Worm (Caenorhabditis elegans) whole organism, midembryonic: ENCODE measurements around the gene F52D2.6.

ENCODE experiments used
- T22C8.4 ChIP-seq: fragments of 200-800 bp; sonication (Bioruptor generic); IDR thresholded peaks from 2 replicates; pipeline ENCODE4 v1.3.6; 2022; ENCODE audit warnings: missing genetic modification characterization, missing compliant biosample characterization
- cog-1 ChIP-seq: sonication (generic microtip); optimal IDR thresholded peaks from 2 replicates; lab custom pipeline; 2016; ENCODE audit warnings: missing genetic modification characterization, missing compliant biosample characterization
- flt-1 ChIP-seq: fragments of 200-800 bp; sonication (Bioruptor generic); IDR thresholded peaks from 2 replicates; pipeline ENCODE4 v1.3.6; 2022; ENCODE audit warnings: missing genetic modification characterization, missing compliant biosample characterization
- klf-2 ChIP-seq: fragments of 200-800 bp; sonication (Bioruptor generic); conservative IDR thresholded peaks from 2 replicates; pipeline ENCODE4 v1.3.6; 2022; ENCODE audit warnings: missing genetic modification reagents, missing genetic modification characterization, missing compliant biosample characterization
- med-1 ChIP-seq: sonication (generic microtip); optimal IDR thresholded peaks from 2 replicates; lab custom pipeline; 2017; ENCODE audit warnings: missing genetic modification characterization, mild to moderate bottlenecking, missing compliant biosample characterization, antibody characterized with exemption, missing genetic modification reagents; ENCODE audit not compliant: insufficient read depth
- ref-1 ChIP-seq: fragments of 200-800 bp; sonication (Bioruptor generic); conservative IDR thresholded peaks from 2 replicates; pipeline ENCODE4 v1.3.6; 2022; ENCODE audit warnings: missing genetic modification reagents, missing genetic modification characterization, missing compliant biosample characterization
- tab-1 ChIP-seq: fragments of 200-800 bp; sonication (Bioruptor generic); IDR thresholded peaks from 2 replicates; pipeline ENCODE4 v1.3.6; 2022; ENCODE audit warnings: missing genetic modification characterization, missing compliant biosample characterization
- ztf-23 ChIP-seq: fragments of 200-800 bp; sonication (Bioruptor generic); IDR thresholded peaks from 2 replicates; pipeline ENCODE4 v1.3.6; 2022; ENCODE audit warnings: missing genetic modification reagents, missing genetic modification characterization, missing compliant biosample characterization
- ztf-29 ChIP-seq: fragments of 200-800 bp; sonication (Bioruptor generic); IDR thresholded peaks from 2 replicates; pipeline ENCODE4 v1.3.6; 2022; ENCODE audit warnings: missing genetic modification reagents, missing genetic modification characterization, missing compliant biosample characterization

The F52D2.6 gene

ce11 chrX:1964828-1965227 lies 11.0 kb upstream of the F52D2.6 start:
- no peak for TF ChIP-seq T22C8.4 (GFP tag; lab: Robert Waterston, UW)

DNA sequence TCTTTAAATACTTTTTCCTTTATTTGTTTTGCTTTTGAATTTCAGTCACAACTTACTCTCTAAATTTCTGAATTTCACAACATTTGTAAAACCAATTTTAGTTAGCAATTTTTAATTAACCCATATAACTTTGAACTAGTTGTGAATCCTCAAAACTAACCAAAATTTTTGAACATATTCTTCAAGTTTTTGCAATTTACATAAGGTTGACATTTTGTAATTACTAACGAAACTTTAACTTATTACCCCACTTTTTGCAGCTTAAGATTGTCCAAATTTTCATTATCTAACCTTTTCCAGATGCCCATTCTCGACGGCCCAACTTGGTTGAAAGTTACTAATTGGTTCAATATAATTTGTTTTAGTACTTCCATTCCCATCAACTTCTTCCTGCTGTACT lies 6.2 kb upstream of the F52D2.6 start, which contains the start of gene str-79:
Gene str-79, plus strand, starts transcription at position 301 of the 400 bp plus-strand sequence.
- TF ChIP-seq med-1 = no peak
- TF ChIP-seq tab-1 (GFP tag; lab: Robert Waterston, UW) = no peak
- TF ChIP-seq cog-1 (tag; lab: Kevin White, UChicago) = no peak
- TF ChIP-seq klf-2 = no peak
- no peak for TF ChIP-seq T22C8.4 (GFP tag; lab: Robert Waterston, UW)
- TF ChIP-seq flt-1 = no peak
- no peak for TF ChIP-seq ztf-23 (GFP tag; lab: Robert Waterston, UW)
- no peak for TF ChIP-seq ztf-29 (GFP tag; lab: Robert Waterston, UW)
- TF ChIP-seq ref-1 (GFP tag; lab: Robert Waterston, UW) = no peak

- TF ChIP-seq tab-1 (GFP tag; lab: Robert Waterston, UW) = no peak
- TF ChIP-seq ztf-23 (GFP tag; lab: Robert Waterston, UW) = 0 out of 2 replicates have a peak, but pooled peaks have one; percentile 20
- no peak for TF ChIP-seq cog-1 (tag; lab: Kevin White, UChicago)
- TF ChIP-seq T22C8.4 (GFP tag; lab: Robert Waterston, UW) = no peak
These were observed 4.1 kb upstream of the F52D2.6 start for ce11 chrX:1971647-1972046.

DNA sequence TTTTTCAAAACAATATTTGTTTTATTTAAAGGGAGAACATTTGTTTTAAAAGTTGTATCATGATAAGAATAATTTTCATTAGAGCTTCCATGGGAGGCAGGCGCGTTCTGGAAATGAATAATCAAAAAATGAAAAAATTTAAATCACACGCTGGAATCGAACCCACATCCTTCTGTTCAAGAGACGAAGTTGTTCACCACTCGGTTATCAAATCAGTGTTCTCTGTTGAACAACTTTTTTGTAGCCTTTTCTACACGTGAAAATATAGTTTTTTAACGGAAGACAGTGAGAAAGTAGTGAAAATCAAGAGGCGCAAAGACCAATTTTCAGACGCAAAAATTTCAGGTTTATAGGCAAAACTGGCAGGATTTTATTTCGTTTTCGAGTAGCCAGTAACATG lies 3.0 kb upstream of the F52D2.6 start:
- no peak for TF ChIP-seq cog-1 (tag; lab: Kevin White, UChicago)
- TF ChIP-seq ref-1 (GFP tag; lab: Robert Waterston, UW) = no peak
- TF ChIP-seq med-1 = no peak
- no peak for TF ChIP-seq klf-2
- TF ChIP-seq tab-1 (GFP tag; lab: Robert Waterston, UW) = no peak

DNA sequence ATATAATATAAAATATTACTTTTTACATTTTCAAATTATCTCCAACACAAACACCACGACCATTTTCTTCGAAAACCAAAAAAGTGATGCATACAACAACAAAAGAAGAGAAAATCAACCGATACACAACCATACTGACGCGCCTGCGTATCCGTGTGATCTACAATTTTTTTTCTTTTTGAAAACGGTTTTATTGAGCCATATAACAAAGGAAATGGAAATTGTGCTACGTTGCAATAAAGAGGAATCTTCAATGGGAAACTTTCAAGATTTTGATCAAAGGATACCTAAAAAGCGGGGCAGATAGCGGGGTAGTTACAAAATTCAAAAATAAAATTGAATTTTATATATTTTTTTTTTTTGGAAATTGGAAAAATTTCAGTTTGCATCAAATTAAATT lies 1.1 kb upstream of the F52D2.6 start, which contains the start of gene F52D2.5:
Gene F52D2.5, minus strand, starts transcription at position 101 of the 400 bp plus-strand sequence.
- TF ChIP-seq ztf-29 (GFP tag; lab: Robert Waterston, UW) = no peak
- TF ChIP-seq T22C8.4 (GFP tag; lab: Robert Waterston, UW) = no peak
- TF ChIP-seq flt-1 = no peak

- no peak for TF ChIP-seq ztf-29 (GFP tag; lab: Robert Waterston, UW)
These were observed 1.9 kb downstream of the F52D2.6 start, which contains the start of gene F52D2.12 for ce11 chrX:1977708-1978107. Gene F52D2.12 (plus strand): TSS chrX:1978014.

- no peak for TF ChIP-seq flt-1
- no peak for TF ChIP-seq med-1
- no peak for TF ChIP-seq klf-2
- no peak for TF ChIP-seq ref-1 (GFP tag; lab: Robert Waterston, UW)
- TF ChIP-seq ztf-29 (GFP tag; lab: Robert Waterston, UW) = no peak
- TF ChIP-seq T22C8.4 (GFP tag; lab: Robert Waterston, UW) = no peak
- no peak for TF ChIP-seq tab-1 (GFP tag; lab: Robert Waterston, UW)
- no peak for TF ChIP-seq cog-1 (tag; lab: Kevin White, UChicago)
- no peak for TF ChIP-seq ztf-23 (GFP tag; lab: Robert Waterston, UW)
These were observed 5.9 kb downstream of the F52D2.6 start for ce11 chrX:1981654-1982053.

DNA sequence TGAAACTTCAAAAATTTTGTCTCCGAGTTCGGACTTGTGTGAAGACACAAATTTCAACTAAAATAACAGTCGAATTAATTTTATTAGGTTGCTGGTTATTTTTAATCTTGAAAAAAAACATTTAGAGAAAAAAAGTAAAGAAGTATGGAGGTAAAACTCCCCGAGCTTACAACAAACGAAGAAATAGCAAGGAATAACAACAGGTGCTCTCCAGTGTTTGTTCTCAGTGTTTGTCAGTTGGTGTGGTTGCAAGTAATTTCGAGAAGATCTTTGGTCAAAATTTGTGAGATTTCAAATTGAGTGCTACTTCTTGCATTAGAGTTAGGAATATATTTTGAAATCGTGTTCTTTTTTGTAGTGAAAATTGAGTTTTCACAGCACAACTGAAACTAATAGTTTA lies 9.0 kb downstream of the F52D2.6 start:
- TF ChIP-seq ref-1 (GFP tag; lab: Robert Waterston, UW) (no peak), cog-1 (tag; lab: Kevin White, UChicago) (no peak), ztf-29 (GFP tag; lab: Robert Waterston, UW) (no peak), flt-1 (no peak), ztf-23 (GFP tag; lab: Robert Waterston, UW) (no peak), tab-1 (GFP tag; lab: Robert Waterston, UW) (no peak), klf-2 (no peak), med-1 (no peak)

- TF ChIP-seq cog-1 (tag; lab: Kevin White, UChicago) (no peak), ztf-23 (GFP tag; lab: Robert Waterston, UW) (no peak), med-1 (no peak), ztf-29 (GFP tag; lab: Robert Waterston, UW) (no peak), flt-1 (no peak), ref-1 (GFP tag; lab: Robert Waterston, UW) (no peak), klf-2 (no peak), tab-1 (GFP tag; lab: Robert Waterston, UW) (no peak), T22C8.4 (GFP tag; lab: Robert Waterston, UW) (no peak)
These were observed 13.8 kb downstream of the F52D2.6 start, which contains the start of gene meg-3 for ce11 chrX:1989576-1989975. Gene meg-3 (minus strand): TSS chrX:1989607.

ce11 chrX:1990434-1990833 lies 14.6 kb downstream of the F52D2.6 start, which contains the start of gene Y40A1A.2:
Gene Y40A1A.2 (plus strand): TSS chrX:1990734.
- TF ChIP-seq ref-1 (GFP tag; lab: Robert Waterston, UW) (no peak), ztf-23 (GFP tag; lab: Robert Waterston, UW) (no peak), cog-1 (tag; lab: Kevin White, UChicago) (no peak), ztf-29 (GFP tag; lab: Robert Waterston, UW) (no peak), T22C8.4 (GFP tag; lab: Robert Waterston, UW) (no peak), med-1 (no peak), tab-1 (GFP tag; lab: Robert Waterston, UW) (no peak)

DNA sequence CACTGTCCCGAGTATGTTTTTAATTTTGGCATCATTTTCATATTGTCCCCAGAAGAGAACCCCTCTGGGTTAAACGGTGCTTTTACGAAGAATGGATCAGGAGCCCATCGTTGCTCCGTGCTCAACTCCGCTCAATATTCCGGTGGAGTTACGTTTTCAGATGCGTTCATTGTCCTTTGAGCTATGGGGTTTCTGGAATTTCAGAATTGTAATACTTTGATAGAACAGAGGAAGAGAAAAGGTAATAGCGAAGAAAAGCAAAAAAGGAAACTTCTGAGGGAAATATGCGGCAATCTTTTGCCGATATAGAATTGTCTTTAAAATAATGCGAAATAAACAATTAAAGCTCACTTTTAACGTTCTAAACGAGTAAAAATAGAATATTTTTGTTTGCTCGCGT lies 22.1 kb downstream of the F52D2.6 start, which contains the start of gene Y40A1A.3:
Gene Y40A1A.3, minus strand, starts transcription at position 101 of the 400 bp plus-strand sequence.
- TF ChIP-seq med-1 (no peak), tab-1 (GFP tag; lab: Robert Waterston, UW) (no peak), klf-2 (no peak), cog-1 (tag; lab: Kevin White, UChicago) (no peak), ref-1 (GFP tag; lab: Robert Waterston, UW) (no peak), ztf-29 (GFP tag; lab: Robert Waterston, UW) (no peak), T22C8.4 (GFP tag; lab: Robert Waterston, UW) (no peak), flt-1 (no peak), ztf-23 (GFP tag; lab: Robert Waterston, UW) (no peak)
